Worm (Caenorhabditis elegans): Measurements from ENCODE around the gene T25E4.1.

- TF ChIP-seq him-1 (tag; optimal IDR thresholded peaks at IDR 0.05) (no peak), dao-5 (tag; optimal IDR thresholded peaks at IDR 0.05) (no peak)
Observed at ce11 chrII:5544145-5544515, 34.0 kb upstream of the T25E4.1 start.
